Worm (Caenorhabditis elegans): Measurements from ENCODE around the gene F59F5.4.

DNA sequence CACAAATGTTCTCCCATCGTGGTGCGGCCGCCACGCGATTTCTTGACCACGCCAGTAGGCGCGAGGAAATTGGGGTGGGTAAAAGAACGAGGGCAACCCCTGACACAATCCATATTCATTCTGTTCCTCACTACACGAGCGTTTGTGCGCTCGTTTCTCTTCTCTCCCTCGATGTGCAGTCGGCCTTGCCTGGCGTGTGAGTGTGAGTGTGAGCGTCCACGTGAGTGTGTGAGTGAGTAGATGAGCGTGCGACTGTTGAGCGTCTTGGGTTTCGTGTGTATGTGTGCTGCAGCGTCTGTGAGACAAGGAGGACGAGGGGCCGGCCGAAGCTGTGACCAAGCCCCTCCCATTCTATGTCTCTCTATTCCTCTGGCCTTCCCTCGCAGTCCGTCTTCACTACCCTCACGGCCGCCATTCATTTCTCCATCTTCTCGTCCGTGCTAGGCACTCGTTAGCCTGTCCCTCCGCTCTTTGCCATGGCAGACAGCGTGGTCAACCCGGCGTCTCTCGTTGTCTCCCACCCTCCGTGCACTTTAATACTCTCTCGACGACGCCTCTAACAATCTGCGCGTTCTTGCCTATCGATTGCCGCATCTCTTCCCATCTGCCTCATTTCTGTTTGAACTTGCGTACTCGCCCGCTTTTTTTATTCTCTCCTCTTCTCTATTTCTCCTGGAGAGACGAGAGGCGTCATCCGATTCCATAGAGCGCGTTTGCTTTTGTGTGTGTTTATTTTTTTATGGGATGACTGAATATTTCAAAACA lies 25.8 kb downstream of the F59F5.4 start:
- no peak for TF ChIP-seq klf-2 (GFP tag; conservative IDR thresholded peaks at IDR 0.05)
- TF ChIP-seq flt-1 (GFP tag; IDR thresholded peaks at IDR 0.05), result no peak
- TF ChIP-seq ztf-29 (GFP tag; IDR thresholded peaks at IDR 0.05), result peak; percentile 92
- peak; percentile 67; the same call in 1 of the 2 replicates for TF ChIP-seq tab-1 (GFP tag; IDR thresholded peaks at IDR 0.05)
- TF ChIP-seq ref-1 (GFP tag; conservative IDR thresholded peaks at IDR 0.05), result peak; percentile 41; the same call in 1 of the 2 replicates

Measured in whole organism, midembryonic.